Worm (Caenorhabditis elegans) whole organism, L4/young adult: ENCODE measurements around the gene AC7.3.

Experiments used
- W03F9.2 ChIP-seq: fragments of 150-350 bp; optimal IDR thresholded peaks from 2 replicates; lab custom pipeline; 2014; ENCODE audit warnings: missing biosample characterization, missing genetic modification characterization
- dao-5 ChIP-seq: sonication (generic microtip); optimal IDR thresholded peaks from 2 replicates; lab custom pipeline; 2016; ENCODE audit warnings: missing genotype, missing genetic modification characterization, moderate library complexity, missing compliant biosample characterization
- him-1 ChIP-seq: sonication (generic microtip); optimal IDR thresholded peaks from 2 replicates; lab custom pipeline; 2016; ENCODE audit warnings: missing genotype, missing genetic modification reagents, missing genetic modification characterization, missing compliant biosample characterization

DNA sequence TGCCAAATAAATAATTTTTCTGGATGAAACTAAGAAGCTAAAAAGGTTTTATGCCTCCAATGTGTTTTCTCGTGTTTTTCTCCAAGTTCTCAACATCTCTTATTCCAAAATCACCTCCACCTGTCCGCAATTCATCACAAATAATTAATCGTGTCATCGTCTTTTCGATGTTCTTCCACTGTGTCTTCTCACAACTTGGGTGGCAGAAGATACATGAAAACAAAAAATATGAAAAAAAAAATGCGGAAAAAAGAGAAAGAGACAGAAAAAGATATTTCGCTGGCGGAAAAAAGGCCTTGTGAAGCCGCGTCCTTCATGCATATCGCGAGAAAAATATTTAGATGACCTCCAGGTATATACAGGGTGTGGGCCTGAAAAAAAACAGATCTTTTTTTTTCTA, 37.8 kb upstream of the AC7.3 start:
- no peak for TF ChIP-seq W03F9.2 (tag; lab: Kevin White, UChicago)
- TF ChIP-seq him-1 (tag; lab: Kevin White, UChicago) = no peak
- TF ChIP-seq dao-5 = no peak
